Fruit fly (Drosophila melanogaster): Measurements from ENCODE around the gene TAF1B.

Gene TAF1B

DNA sequence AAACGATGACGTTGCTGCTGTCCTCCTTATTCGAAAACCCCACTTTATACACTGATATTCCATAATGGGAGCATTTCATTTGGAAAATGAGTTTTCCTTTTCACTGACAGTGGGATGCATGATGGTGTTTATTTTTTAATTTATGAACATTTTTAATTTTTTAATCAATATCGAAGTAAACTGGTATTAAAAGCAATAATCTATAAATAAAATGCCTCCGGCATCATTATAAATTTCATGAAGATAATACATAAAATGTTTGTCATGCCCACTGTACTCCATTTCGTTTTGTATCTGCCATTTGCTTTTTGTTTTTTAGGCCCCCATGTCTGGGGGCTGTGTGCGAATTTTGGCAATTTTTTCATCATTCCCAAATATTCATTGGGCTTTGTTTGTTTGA is 13.9 kb downstream of the TAF1B start (continued):
- TF ChIP-seq Atf3 (GFP tag; optimal IDR thresholded peaks at IDR 0.05) (no peak), bsh (GFP tag; optimal IDR thresholded peaks at IDR 0.05) (peak in 1 of 2 experiments; percentile 72), GATAe (GFP tag; conservative IDR thresholded peaks at IDR 0.05) (no peak), fd3F (GFP tag; optimal IDR thresholded peaks at IDR 0.05) (peak; percentile 51), psq (GFP tag; optimal IDR thresholded peaks at IDR 0.05) (no peak), CG1233 (GFP tag; optimal IDR thresholded peaks at IDR 0.05) (peak; percentile 14), CG17568 (GFP tag; optimal IDR thresholded peaks at IDR 0.05) (peak; percentile 56), luna (GFP tag; optimal IDR thresholded peaks at IDR 0.05) (no peak), sob (GFP tag; IDR thresholded peaks at IDR 0.05) (peak; percentile 67), CG2129 (GFP tag; IDR thresholded peaks at IDR 0.05; ENCODE audit: partially characterized antibody) (no peak), ATbp (GFP tag; optimal IDR thresholded peaks at IDR 0.05) (peak; percentile 30), HmgZ (tag; optimal IDR thresholded peaks at IDR 0.05) (peak; percentile 26), kah (GFP tag; optimal IDR thresholded peaks at IDR 0.05) (no peak), Ada2b (GFP tag; IDR thresholded peaks at IDR 0.05) (peak; percentile 50; the same call in 1 of the 2 replicates), Xrp1 (GFP tag; IDR thresholded peaks at IDR 0.05) (peak; percentile 72; the same call in 1 of the 2 replicates), CG4424 (GFP tag; optimal IDR thresholded peaks at IDR 0.05) (peak; percentile 46), CG17361 (GFP tag; IDR thresholded peaks at IDR 0.05) (peak; percentile 69), CG6813 (GFP tag; optimal IDR thresholded peaks at IDR 0.05) (peak; percentile 46), Nf-YA (GFP tag; IDR thresholded peaks at IDR 0.05) (0 out of 2 replicates have a peak, but pooled peaks have one; percentile 32), CG9215 (GFP tag; IDR thresholded peaks at IDR 0.05) (no peak; the same call in 1 of the 2 replicates), CG14014 (GFP tag; IDR thresholded peaks at IDR 0.05) (peak; percentile 71), CG6854 (GFP tag; optimal IDR thresholded peaks at IDR 0.05) (peak; percentile 15), en (GFP tag; optimal IDR thresholded peaks at IDR 0.05) (no peak), CG4707 (GFP tag; optimal IDR thresholded peaks at IDR 0.05) (peak; percentile 33), TFAM (GFP tag; optimal IDR thresholded peaks at IDR 0.05) (no peak), HLH4C (GFP tag; IDR thresholded peaks at IDR 0.05; ENCODE audit: partially characterized antibody) (no peak), CG10979 (tag; optimal IDR thresholded peaks at IDR 0.05) (peak; percentile 45), D (optimal IDR thresholded peaks at IDR 0.05) (no peak), D (GFP tag; optimal IDR thresholded peaks at IDR 0.05) (peak; percentile 26), CG3065 (GFP tag; optimal IDR thresholded peaks at IDR 0.05) (no peak), CG8924 (tag; optimal IDR thresholded peaks at IDR 0.05) (peak; percentile 71), CG8359 (GFP tag; optimal IDR thresholded peaks at IDR 0.05; ENCODE audit: borderline replicate concordance) (no peak), B-H2 (GFP tag; optimal IDR thresholded peaks at IDR 0.05) (no peak), z (GFP tag; IDR thresholded peaks at IDR 0.05) (no peak), ara (GFP tag; IDR thresholded peaks at IDR 0.05) (0 out of 2 replicates have a peak, but pooled peaks have one; percentile 16), CG6254 (GFP tag; optimal IDR thresholded peaks at IDR 0.05) (peak; percentile 5), Hsf (GFP tag; optimal IDR thresholded peaks at IDR 0.05) (peak; percentile 40), CG30403 (GFP tag; optimal IDR thresholded peaks at IDR 0.05) (peak; percentile 60), CG3726 (GFP tag; IDR thresholded peaks at IDR 0.05) (peak; percentile 63; the same call in 1 of the 3 replicates), CG11093 (GFP tag; IDR thresholded peaks at IDR 0.05) (0 out of 3 replicates have a peak, but pooled peaks have one; percentile 34), kay (GFP tag; optimal IDR thresholded peaks at IDR 0.05) (no peak), odd (GFP tag; optimal IDR thresholded peaks at IDR 0.05) (no peak), CG12744 (GFP tag; optimal IDR thresholded peaks at IDR 0.05) (peak; percentile 36), chinmo (GFP tag; IDR thresholded peaks at IDR 0.05; ENCODE audit: partially characterized antibody) (no peak), NC2β (GFP tag; optimal IDR thresholded peaks at IDR 0.05) (no peak), CG3163 (GFP tag; optimal IDR thresholded peaks at IDR 0.05) (no peak), CG2678 (tag; optimal IDR thresholded peaks at IDR 0.05) (peak; percentile 78), Max (GFP tag; optimal IDR thresholded peaks at IDR 0.05) (peak; percentile 32), NfI (GFP tag; optimal IDR thresholded peaks at IDR 0.05) (peak; percentile 41), CG12942 (GFP tag; optimal IDR thresholded peaks at IDR 0.05) (peak; percentile 24), twi (tag; optimal IDR thresholded peaks at IDR 0.05) (no peak)
